Worm (Caenorhabditis elegans) whole organism, L1 larva: ENCODE measurements around the gene F35F10.6.
A peak's percentile ranks its signal among the peaks of the same experiment; 100 is the strongest.

Experiments
- C04F5.9 ChIP-seq: sonication (generic microtip); optimal IDR thresholded peaks from 2 replicates; lab custom pipeline; 2016; ENCODE audit warnings: missing genetic modification characterization, missing compliant biosample characterization
- Y116A8C.19 ChIP-seq: sonication (generic microtip); optimal IDR thresholded peaks from 2 replicates; lab custom pipeline; 2016; ENCODE audit warnings: missing compliant biosample characterization, missing genetic modification characterization, borderline replicate concordance
- aly-2 ChIP-seq: fragments of 150-350 bp; optimal IDR thresholded peaks from 2 replicates; lab custom pipeline; 2014; ENCODE audit warnings: missing biosample characterization, missing genetic modification characterization
- ceh-63 ChIP-seq: fragments of 200-800 bp; sonication (Bioruptor generic); optimal IDR thresholded peaks from 2 replicates; lab custom pipeline; 2018; ENCODE audit warnings: mild to moderate bottlenecking, missing genetic modification characterization, missing compliant biosample characterization
- ceh-90 ChIP-seq: sonication (generic microtip); optimal IDR thresholded peaks from 2 replicates; lab custom pipeline; 2016; ENCODE audit warnings: missing genetic modification characterization, missing compliant biosample characterization
- dpl-1 ChIP-seq, 3 experiments: fragments of 150-350 bp in 2 of 3; sonication (generic microtip) in 1 of 3; optimal IDR thresholded peaks; 2 replicates each; lab custom pipeline; 2014 to 2017; ENCODE audit warnings: missing biosample characterization in 3 of 3, missing genetic modification characterization in 3 of 3, missing genetic modification reagents in 3 of 3
- efl-1 ChIP-seq, 4 experiments: fragments of 150-350 bp; optimal IDR thresholded peaks in 3 of 4; peaks in 1 of 4; 1 replicate in 1 of 4; 2 replicates in 3 of 4; lab custom pipeline; 2014; ENCODE audit warnings: missing biosample characterization in 2 of 4, missing genetic modification characterization in 2 of 4, missing genetic modification reagents in 2 of 4
- ets-5 ChIP-seq: fragments of 200-800 bp; sonication (Bioruptor generic); IDR thresholded peaks from 2 replicates; pipeline ENCODE4 v1.3.6; 2022; ENCODE audit warnings: missing genetic modification characterization, missing compliant biosample characterization
- grh-1 ChIP-seq: fragments of 200-800 bp; sonication (Bioruptor generic); IDR thresholded peaks from 2 replicates; pipeline ENCODE4 v1.3.6; 2022; ENCODE audit warnings: missing genetic modification reagents, missing genetic modification characterization, missing compliant biosample characterization
- hlh-17 ChIP-seq: fragments of 200-800 bp; sonication (Bioruptor generic); optimal IDR thresholded peaks from 2 replicates; lab custom pipeline; 2018; ENCODE audit warnings: missing genetic modification characterization, mild to moderate bottlenecking, missing compliant biosample characterization, moderate library complexity, borderline replicate concordance
- hlh-4 ChIP-seq: sonication (generic microtip); optimal IDR thresholded peaks from 2 replicates; lab custom pipeline; 2016; ENCODE audit warnings: mild to moderate bottlenecking, missing genetic modification characterization, missing compliant biosample characterization
- irx-1 ChIP-seq: sonication (generic microtip); optimal IDR thresholded peaks from 2 replicates; lab custom pipeline; 2016; ENCODE audit warnings: missing genetic modification characterization, missing compliant biosample characterization
- isw-1 ChIP-seq: fragments of 200-800 bp; sonication (Bioruptor generic); IDR thresholded peaks from 2 replicates; pipeline ENCODE4 v1.3.6; 2022; ENCODE audit warnings: missing genetic modification characterization, missing compliant biosample characterization
- jun-1 ChIP-seq: fragments of 150-350 bp; optimal IDR thresholded peaks from 2 replicates; lab custom pipeline; 2014; ENCODE audit warnings: missing biosample characterization, missing genetic modification reagents, missing genetic modification characterization
- lin-13 ChIP-seq: fragments of 150-350 bp; optimal IDR thresholded peaks from 2 replicates; lab custom pipeline; 2014; ENCODE audit warnings: missing biosample characterization, missing genetic modification reagents, missing genetic modification characterization
- lin-14 ChIP-seq: fragments of 200-800 bp; sonication (Bioruptor generic); optimal IDR thresholded peaks from 2 replicates; lab custom pipeline; 2018; ENCODE audit warnings: mild to moderate bottlenecking, missing genetic modification characterization, moderate library complexity, missing compliant biosample characterization
- lin-15B ChIP-seq: fragments of 150-350 bp; sonication (generic microtip); optimal IDR thresholded peaks from 3 replicates; lab custom pipeline; 2014; ENCODE audit warnings: missing biosample characterization, missing genetic modification characterization
- lir-3 ChIP-seq: sonication (generic microtip); optimal IDR thresholded peaks from 2 replicates; lab custom pipeline; 2016; ENCODE audit warnings: mild to moderate bottlenecking, missing genetic modification characterization, moderate library complexity, missing compliant biosample characterization; ENCODE audit not compliant: poor library complexity
- mdl-1 ChIP-seq, 2 experiments: fragments of 150-350 bp; optimal IDR thresholded peaks; 2 replicates each; lab custom pipeline; 2014 to 2017; ENCODE audit warnings: missing biosample characterization in 2 of 2, missing genetic modification characterization in 2 of 2, inconsistent platforms in 1 of 2
- nhr-11 ChIP-seq: fragments of 150-350 bp; optimal IDR thresholded peaks from 2 replicates; lab custom pipeline; 2014; ENCODE audit warnings: missing biosample characterization, missing genetic modification characterization
- nhr-12 ChIP-seq: sonication (generic microtip); optimal IDR thresholded peaks from 2 replicates; lab custom pipeline; 2017; ENCODE audit warnings: missing biosample characterization, missing genetic modification characterization
- nhr-47 ChIP-seq: sonication (generic microtip); optimal IDR thresholded peaks from 2 replicates; lab custom pipeline; 2016; ENCODE audit warnings: mild to moderate bottlenecking, missing genetic modification characterization, moderate library complexity, missing compliant biosample characterization
- nhr-76 ChIP-seq: sonication (generic microtip); optimal IDR thresholded peaks from 2 replicates; lab custom pipeline; 2017; ENCODE audit warnings: missing biosample characterization, missing genetic modification characterization
- nhr-85 ChIP-seq: sonication (generic microtip); peaks from one replicate; lab custom pipeline; 2016; ENCODE audit warnings: missing genetic modification characterization, inconsistent platforms, missing compliant biosample characterization
- skn-1 ChIP-seq: fragments of 150-350 bp; optimal IDR thresholded peaks from 2 replicates; lab custom pipeline; 2014; ENCODE audit warnings: missing biosample characterization, missing genetic modification characterization
- swsn-7 ChIP-seq: sonication (generic microtip); optimal IDR thresholded peaks from 2 replicates; lab custom pipeline; 2016; ENCODE audit warnings: missing genetic modification characterization, missing compliant biosample characterization
- unc-30 ChIP-seq: sonication (generic microtip); optimal IDR thresholded peaks from 2 replicates; lab custom pipeline; 2017; ENCODE audit warnings: missing biosample characterization, missing genetic modification characterization
- unc-62 ChIP-seq: fragments of 150-350 bp; optimal IDR thresholded peaks from 2 replicates; lab custom pipeline; 2014; ENCODE audit warnings: missing biosample characterization, missing genetic modification reagents, missing genetic modification characterization
- zip-4 ChIP-seq: fragments of 200-800 bp; sonication (Bioruptor generic); optimal IDR thresholded peaks from 2 replicates; lab custom pipeline; 2018; ENCODE audit warnings: mild to moderate bottlenecking, missing genetic modification characterization, moderate library complexity, missing compliant biosample characterization
- ztf-11 ChIP-seq, 2 experiments: sonication (generic microtip); optimal IDR thresholded peaks; 2 replicates each; lab custom pipeline; 2016 to 2017; ENCODE audit warnings: missing genetic modification characterization in 2 of 2, missing biosample characterization in 1 of 2, missing compliant biosample characterization in 1 of 2
- ztf-4 ChIP-seq: fragments of 150-350 bp; optimal IDR thresholded peaks from 2 replicates; lab custom pipeline; 2014; ENCODE audit warnings: missing biosample characterization, missing genetic modification characterization

F35F10.6 gene

DNA sequence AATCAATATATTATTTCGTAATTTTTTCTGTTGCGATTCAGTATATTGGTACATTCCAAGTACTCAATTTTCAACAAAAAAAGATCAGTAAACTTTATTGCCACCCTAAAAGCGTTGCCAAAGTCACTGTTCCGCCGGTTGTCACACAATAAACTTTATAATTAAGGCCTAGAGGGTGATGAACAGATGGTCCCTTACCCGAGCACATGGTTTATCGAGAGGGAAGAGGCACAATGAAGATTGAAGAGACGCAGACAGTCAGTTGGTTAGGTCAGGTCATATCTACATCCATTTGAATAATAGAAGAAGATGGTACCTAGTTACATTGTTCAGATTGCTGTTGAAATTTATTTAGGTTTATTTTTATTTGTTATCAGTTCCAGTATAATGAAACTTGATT, 32.4 kb downstream of the F35F10.6 start:
- TF ChIP-seq aly-2 (tag; lab: Kevin White, UChicago): no peak

ce11 chrV:3256051-3256450, 33.1 kb downstream of the F35F10.6 start, which contains the start of gene srt-63:
Gene srt-63 (minus strand): TSS chrV:3256151.
- TF ChIP-seq unc-62 (GFP tag; lab: Kevin White, UChicago) (no peak), hlh-4 (tag; lab: Kevin White, UChicago) (no peak), nhr-76 (no peak), nhr-85 (tag; lab: Kevin White, UChicago) (no peak), jun-1 (tag; lab: Kevin White, UChicago) (no peak), mdl-1 (tag; optimal IDR thresholded peaks at IDR 0.05; lab: Kevin White, UChicago) (no peak), aly-2 (tag; lab: Kevin White, UChicago) (no peak), ets-5 (GFP tag; lab: Robert Waterston, UW) (no peak)

DNA sequence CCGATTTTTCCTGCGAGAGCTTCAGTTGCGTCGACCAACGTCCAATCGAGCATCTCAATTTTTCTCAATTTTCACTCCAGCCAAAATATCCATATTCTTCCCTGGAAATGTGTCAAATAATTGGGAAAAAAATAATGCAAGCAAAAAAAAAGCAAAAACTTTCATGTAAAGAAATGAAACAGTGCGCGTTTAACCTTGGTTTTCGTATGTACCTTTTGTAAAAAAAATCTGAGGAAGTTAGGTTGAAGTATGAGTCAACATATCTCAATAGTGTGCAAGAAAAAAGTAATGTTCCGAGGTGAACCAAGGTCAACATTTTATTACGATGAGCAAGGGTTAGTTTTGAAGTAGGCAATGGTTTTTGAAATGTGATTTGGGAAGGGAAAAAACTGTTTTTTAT, 39.0 kb downstream of the F35F10.6 start, which contains the start of gene T28A11.13:
Gene T28A11.13, minus strand, starts transcription at position 101 of the 400 bp plus-strand sequence.
- TF ChIP-seq lin-14 (no peak), nhr-11 (tag; lab: Kevin White, UChicago) (no peak), ets-5 (GFP tag; lab: Robert Waterston, UW) (no peak), grh-1 (GFP tag; lab: Robert Waterston, UW) (no peak), C04F5.9 (no peak), swsn-7 (no peak), nhr-47 (tag; lab: Kevin White, UChicago) (no peak), skn-1 (no peak), unc-30 (no peak), lin-13 (GFP tag; lab: Kevin White, UChicago) (no peak), ztf-4 (tag; lab: Kevin White, UChicago) (no peak), efl-1 (optimal IDR thresholded peaks at IDR 0.05; lab: Kevin White, UChicago) (no peak), efl-1 (GFP tag; optimal IDR thresholded peaks at IDR 0.05 in 1 of 2; lab: Kevin White, UChicago) (no peak), ztf-11 (tag; optimal IDR thresholded peaks at IDR 0.05; lab: Kevin White, UChicago) (no peak), ceh-63 (GFP tag; lab: Kevin White, UChicago) (no peak), isw-1 (GFP tag; lab: Robert Waterston, UW) (no peak), Y116A8C.19 (tag; lab: Kevin White, UChicago) (no peak), zip-4 (GFP tag; lab: Kevin White, UChicago) (no peak), lin-15B (no peak), lir-3 (tag; lab: Kevin White, UChicago) (no peak), ceh-90 (tag; lab: Kevin White, UChicago) (no peak)
- TF ChIP-seq, all 84 proteins: peak for 0

DNA sequence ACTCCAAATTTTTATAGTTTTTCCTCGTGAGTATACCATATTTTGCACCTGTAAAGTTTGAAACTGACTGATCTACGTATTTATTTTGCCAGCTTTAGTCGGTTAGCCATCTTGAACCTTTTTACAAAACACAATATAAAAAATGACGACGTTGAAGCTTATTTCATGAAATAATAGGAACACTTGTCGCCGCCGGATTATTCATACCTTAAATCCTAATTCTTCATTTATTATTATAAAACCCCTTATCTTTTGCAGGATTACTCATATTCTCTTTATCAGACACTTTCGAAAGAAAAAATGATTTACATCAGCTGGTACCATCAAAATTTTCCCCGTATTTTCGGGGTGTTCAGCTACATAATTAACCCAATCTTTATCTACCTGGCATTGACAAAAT, 41.7 kb downstream of the F35F10.6 start, which contains the start of gene srj-8:
Gene srj-8, plus strand, starts transcription at position 301 of the 400 bp plus-strand sequence.
- TF ChIP-seq hlh-17 (GFP tag; lab: Kevin White, UChicago) (no peak), nhr-11 (tag; lab: Kevin White, UChicago) (no peak), irx-1 (tag; lab: Kevin White, UChicago) (no peak), nhr-12 (tag; lab: Kevin White, UChicago) (no peak), ztf-11 (tag; optimal IDR thresholded peaks at IDR 0.05; lab: Kevin White, UChicago) (no peak), skn-1 (no peak), dpl-1 (GFP tag; optimal IDR thresholded peaks at IDR 0.05; lab: Kevin White, UChicago) (no peak)

- TF ChIP-seq nhr-47 (tag; lab: Kevin White, UChicago): no peak
- TF ChIP-seq efl-1 (optimal IDR thresholded peaks at IDR 0.05; lab: Kevin White, UChicago): no peak
- TF ChIP-seq efl-1 (GFP tag; optimal IDR thresholded peaks at IDR 0.05 in 1 of 2; lab: Kevin White, UChicago): peak in 1 of 2 experiments; percentile 55
These were observed 44.5 kb downstream of the F35F10.6 start, which contains the start of gene srj-7 for ce11 chrV:3244703-3245102. Gene srj-7 (plus strand): TSS chrV:3245003.
